Worm (Caenorhabditis elegans): Measurements from ENCODE around the gene srd-40.

The srd-40 gene

ce11 chrX:12358957-12359356 is 35.4 kb downstream of the srd-40 start, which contains the start of gene nspc-14:
Gene nspc-14, minus strand, starts transcription at chrX:12359057.
- TF ChIP-seq nhr-10 (tag; optimal IDR thresholded peaks at IDR 0.05) = no peak
- TF ChIP-seq blmp-1 (tag; optimal IDR thresholded peaks at IDR 0.05; ENCODE audit: insufficient read depth) = no peak
- no peak for TF ChIP-seq mab-5 (tag; optimal IDR thresholded peaks at IDR 0.05)

- TF ChIP-seq ceh-82 (tag; optimal IDR thresholded peaks at IDR 0.05) (no peak), unc-62 (GFP tag; optimal IDR thresholded peaks at IDR 0.05) (no peak), unc-55 (GFP tag; optimal IDR thresholded peaks at IDR 0.05) (no peak), nhr-6 (tag; optimal IDR thresholded peaks at IDR 0.05) (no peak), lin-11 (tag; optimal IDR thresholded peaks at IDR 0.05) (no peak), elt-3 (tag; optimal IDR thresholded peaks at IDR 0.05) (no peak), nhr-77 (tag; optimal IDR thresholded peaks at IDR 0.05) (no peak), skn-1 (tag; optimal IDR thresholded peaks at IDR 0.05) (no peak), sma-9 (GFP tag; optimal IDR thresholded peaks at IDR 0.05) (no peak), sma-9 (tag; optimal IDR thresholded peaks at IDR 0.05) (no peak), ama-1 (optimal IDR thresholded peaks at IDR 0.05) (no peak), nhr-11 (tag; optimal IDR thresholded peaks at IDR 0.05) (no peak), gmeb-1 (tag; optimal IDR thresholded peaks at IDR 0.05) (no peak), C34F6.9 (tag; optimal IDR thresholded peaks at IDR 0.05) (no peak), lsy-2 (tag; optimal IDR thresholded peaks at IDR 0.05) (no peak), ztf-11 (tag; optimal IDR thresholded peaks at IDR 0.05) (no peak), mbf-1 (tag; optimal IDR thresholded peaks at IDR 0.05) (no peak), R02D3.7 (tag; optimal IDR thresholded peaks at IDR 0.05) (no peak), blmp-1 (tag; optimal IDR thresholded peaks at IDR 0.05; ENCODE audit: insufficient read depth) (no peak), egl-27 (tag; optimal IDR thresholded peaks at IDR 0.05) (no peak)
Measured at ce11 chrX:12360444-12360843, 36.9 kb downstream of the srd-40 start, which contains the start of the genes nspc-15 and F19H6.6. Gene nspc-15, plus strand, starts transcription at chrX:12360744. Gene F19H6.6, plus strand, starts transcription at chrX:12360827.

- TF ChIP-seq lsy-2 (tag; optimal IDR thresholded peaks at IDR 0.05) (peak; percentile 94 to 97), snpc-4 (tag; optimal IDR thresholded peaks at IDR 0.05) (peak; percentile 87), lin-39 (tag; optimal IDR thresholded peaks at IDR 0.05) (peak; percentile 84), nhr-21 (tag; optimal IDR thresholded peaks at IDR 0.05) (peak; percentile 99), nhr-129 (tag; optimal IDR thresholded peaks at IDR 0.05) (peak; percentile 99), ztf-11 (tag; optimal IDR thresholded peaks at IDR 0.05) (peak; percentile 73), crh-2 (tag; optimal IDR thresholded peaks at IDR 0.05) (peak; percentile 99), nhr-77 (tag; optimal IDR thresholded peaks at IDR 0.05) (peak; percentile 99), F13H6.1 (tag; optimal IDR thresholded peaks at IDR 0.05) (peak; percentile 97), nhr-12 (tag; optimal IDR thresholded peaks at IDR 0.05) (peak; percentile 40), aly-2 (tag; optimal IDR thresholded peaks at IDR 0.05) (peak; percentile 90), sma-9 (GFP tag; optimal IDR thresholded peaks at IDR 0.05) (peak; percentile 98), sma-9 (tag; optimal IDR thresholded peaks at IDR 0.05) (no peak), mdl-1 (tag; optimal IDR thresholded peaks at IDR 0.05) (peak; percentile 69 to 91), lin-11 (tag; optimal IDR thresholded peaks at IDR 0.05) (peak; percentile 76), ztf-1 (GFP tag; conservative IDR thresholded peaks at IDR 0.05) (peak; percentile 86; the same call in 1 of the 2 replicates), skn-1 (tag; optimal IDR thresholded peaks at IDR 0.05) (peak; percentile 99), ZK546.5 (tag; optimal IDR thresholded peaks at IDR 0.05) (peak; percentile 63), ama-1 (optimal IDR thresholded peaks at IDR 0.05) (no peak), R02D3.7 (tag; optimal IDR thresholded peaks at IDR 0.05) (peak; percentile 75), blmp-1 (tag; optimal IDR thresholded peaks at IDR 0.05; ENCODE audit: insufficient read depth) (peak; percentile 91), peb-1 (tag; optimal IDR thresholded peaks at IDR 0.05) (no peak), elt-3 (tag; optimal IDR thresholded peaks at IDR 0.05) (no peak), gmeb-1 (tag; optimal IDR thresholded peaks at IDR 0.05) (peak; percentile 95), ceh-82 (tag; optimal IDR thresholded peaks at IDR 0.05) (peak; percentile 89), nhr-25 (tag; optimal IDR thresholded peaks at IDR 0.05) (peak; percentile 98), ceh-16 (tag; optimal IDR thresholded peaks at IDR 0.05) (peak; percentile 54), nhr-6 (tag; optimal IDR thresholded peaks at IDR 0.05) (peak; percentile 99), nhr-23 (tag; optimal IDR thresholded peaks at IDR 0.05) (no peak), egl-27 (tag; optimal IDR thresholded peaks at IDR 0.05) (peak; percentile 98), alr-1 (tag; optimal IDR thresholded peaks at IDR 0.05) (no peak), unc-39 (tag; optimal IDR thresholded peaks at IDR 0.05) (no peak), nhr-237 (tag; optimal IDR thresholded peaks at IDR 0.05) (peak; percentile 96), sma-3 (GFP tag; optimal IDR thresholded peaks at IDR 0.05) (peak; percentile 98), C34F6.9 (tag; optimal IDR thresholded peaks at IDR 0.05) (peak; percentile 99), unc-62 (GFP tag; optimal IDR thresholded peaks at IDR 0.05) (peak; percentile 87), mab-5 (tag; optimal IDR thresholded peaks at IDR 0.05) (peak; percentile 97), nhr-10 (tag; optimal IDR thresholded peaks at IDR 0.05) (peak; percentile 97), ztf-4 (tag; optimal IDR thresholded peaks at IDR 0.05) (peak; percentile 97), sem-4 (tag; optimal IDR thresholded peaks at IDR 0.05) (peak; percentile 98), Y55F3AM.14 (GFP tag; optimal IDR thresholded peaks at IDR 0.05) (peak; percentile 78), zag-1 (tag; optimal IDR thresholded peaks at IDR 0.05) (peak; percentile 92), nhr-11 (tag; optimal IDR thresholded peaks at IDR 0.05) (peak; percentile 81), elt-1 (tag; optimal IDR thresholded peaks at IDR 0.05) (no peak), fos-1 (tag; optimal IDR thresholded peaks at IDR 0.05) (peak; percentile 99)
Measured at ce11 chrX:12362951-12363486, 39.5 kb downstream of the srd-40 start.

Data from whole organism, L2 larva.